Fruit fly (Drosophila melanogaster) whole organism, embryonic: ENCODE results near the gene CG13461.

Source experiments
- Bgb ChIP-seq: fragments of 200-800 bp; sonication (Bioruptor generic); IDR thresholded peaks from 2 replicates; pipeline ENCODE4 v1.3.6; 2022; ENCODE audit warnings: missing biosample characterization, missing genetic modification characterization; ENCODE audit not compliant: partially characterized antibody
- CG10147 ChIP-seq: fragments of 200-800 bp; sonication (Bioruptor generic); optimal IDR thresholded peaks from 2 replicates; lab custom pipeline; 2019; ENCODE audit warnings: missing biosample characterization, mild to moderate bottlenecking, missing genetic modification characterization, moderate library complexity
- CG10209 ChIP-seq: fragments of 200-800 bp; sonication (Bioruptor generic); optimal IDR thresholded peaks from 3 replicates; lab custom pipeline; 2017; ENCODE audit warnings: missing biosample characterization, mild to moderate bottlenecking, missing genetic modification characterization, missing genetic modification reagents
- CG10543 ChIP-seq: fragments of 200-800 bp; sonication (Bioruptor generic); optimal IDR thresholded peaks from 3 replicates; lab custom pipeline; 2017; ENCODE audit warnings: missing biosample characterization, mild to moderate bottlenecking, missing genetic modification characterization, moderate library complexity
- CG12769 ChIP-seq: fragments of 200-800 bp; sonication (Bioruptor generic); optimal IDR thresholded peaks from 2 replicates; lab custom pipeline; 2019; ENCODE audit warnings: missing biosample characterization, mild to moderate bottlenecking, missing genetic modification characterization, moderate library complexity
- CG15479 ChIP-seq: fragments of 200-800 bp; sonication (Bioruptor generic); optimal IDR thresholded peaks from 3 replicates; lab custom pipeline; 2019; ENCODE audit warnings: missing biosample characterization, mild to moderate bottlenecking, missing genetic modification characterization, moderate library complexity
- CG15514 ChIP-seq: fragments of 200-800 bp; sonication (Bioruptor generic); optimal IDR thresholded peaks from 3 replicates; lab custom pipeline; 2017; ENCODE audit warnings: missing biosample characterization, missing genetic modification characterization, mild to moderate bottlenecking, moderate library complexity, missing genetic modification reagents
- CG17359 ChIP-seq: fragments of 200-800 bp; sonication (Bioruptor generic); optimal IDR thresholded peaks from 3 replicates; lab custom pipeline; 2018; ENCODE audit warnings: missing biosample characterization, mild to moderate bottlenecking, missing genetic modification characterization, moderate library complexity
- CG17802 ChIP-seq: fragments of 200-800 bp; sonication (Bioruptor generic); optimal IDR thresholded peaks from 2 replicates; lab custom pipeline; 2018; ENCODE audit warnings: missing biosample characterization, mild to moderate bottlenecking, missing genetic modification characterization, moderate library complexity
- CG1792 ChIP-seq: fragments of 200-800 bp; sonication (Bioruptor generic); optimal IDR thresholded peaks from 2 replicates; lab custom pipeline; 2016; ENCODE audit warnings: missing biosample characterization, missing genetic modification characterization
- CG2120 ChIP-seq: fragments of 200-800 bp; sonication (Bioruptor generic); optimal IDR thresholded peaks from 3 replicates; lab custom pipeline; 2016; ENCODE audit warnings: missing biosample characterization, missing genetic modification characterization
- CG2199 ChIP-seq: fragments of 200-800 bp; sonication (Bioruptor generic); IDR thresholded peaks from 3 replicates; pipeline ENCODE4 v1.3.6; 2022; ENCODE audit warnings: missing biosample characterization, missing genetic modification characterization
- CG4360 ChIP-seq: fragments of 200-800 bp; sonication (Bioruptor generic); IDR thresholded peaks from 2 replicates; pipeline ENCODE4 v1.3.6; 2022; ENCODE audit warnings: missing biosample characterization, missing genetic modification characterization
- CG4820 ChIP-seq: fragments of 200-800 bp; sonication (Bioruptor generic); optimal IDR thresholded peaks from 3 replicates; lab custom pipeline; 2016; ENCODE audit warnings: missing biosample characterization, missing genetic modification characterization
- CG6765 ChIP-seq: fragments of 200-800 bp; sonication (Bioruptor generic); optimal IDR thresholded peaks from 3 replicates; lab custom pipeline; 2017; ENCODE audit warnings: missing biosample characterization, mild to moderate bottlenecking, missing genetic modification characterization
- CG7271 ChIP-seq: fragments of 200-800 bp; sonication (Bioruptor generic); optimal IDR thresholded peaks from 2 replicates; lab custom pipeline; 2018; ENCODE audit warnings: missing biosample characterization, mild to moderate bottlenecking, missing genetic modification characterization, moderate library complexity
- CG8089 ChIP-seq: fragments of 200-800 bp; sonication (Bioruptor generic); optimal IDR thresholded peaks from 3 replicates; lab custom pipeline; 2016; ENCODE audit warnings: missing biosample characterization, missing genetic modification characterization
- CG8765 ChIP-seq: fragments of 200-800 bp; sonication (Bioruptor generic); IDR thresholded peaks from 2 replicates; pipeline ENCODE4 v1.3.6; 2022; ENCODE audit warnings: missing biosample characterization, missing genetic modification characterization
- CG9215 ChIP-seq: fragments of 200-800 bp; sonication (Bioruptor generic); IDR thresholded peaks from 2 replicates; pipeline ENCODE4 v1.3.6; 2022; ENCODE audit warnings: missing biosample characterization, missing genetic modification characterization
- Hand ChIP-seq: fragments of 200-800 bp; sonication (Bioruptor generic); optimal IDR thresholded peaks from 2 replicates; lab custom pipeline; 2017; ENCODE audit warnings: mild to moderate bottlenecking, missing biosample characterization, missing genetic modification reagents, missing genetic modification characterization
- NK7.1 ChIP-seq: fragments of 200-800 bp; sonication (Bioruptor generic); optimal IDR thresholded peaks from 3 replicates; lab custom pipeline; 2016; ENCODE audit warnings: missing biosample characterization, missing genetic modification characterization
- Six4 ChIP-seq: fragments of 200-800 bp; sonication (Bioruptor generic); optimal IDR thresholded peaks from 2 replicates; lab custom pipeline; 2016; ENCODE audit warnings: missing biosample characterization, missing genetic modification characterization
- Sry-δ ChIP-seq: fragments of 200-800 bp; sonication (Bioruptor generic); optimal IDR thresholded peaks from 2 replicates; lab custom pipeline; 2016; ENCODE audit warnings: missing biosample characterization, missing genetic modification characterization
- Trl ChIP-seq, 3 experiments: fragments of >200 bp in 2 of 3; fragments of 200-800 bp in 1 of 3; sonication (Bioruptor generic) in 1 of 3; optimal IDR thresholded peaks; 2 replicates in 1 of 3; 3 replicates in 2 of 3; lab custom pipeline; 2016 to 2017; ENCODE audit warnings: missing biosample characterization in 1 of 3, missing genetic modification characterization in 1 of 3
- Xrp1 ChIP-seq: fragments of 200-800 bp; sonication (Bioruptor generic); IDR thresholded peaks from 2 replicates; pipeline ENCODE4 v1.3.6; 2022; ENCODE audit warnings: missing biosample characterization, missing genetic modification characterization
- ap ChIP-seq: fragments of 200-800 bp; sonication (Bioruptor generic); IDR thresholded peaks from 2 replicates; pipeline ENCODE4 v1.3.6; 2022; ENCODE audit warnings: missing biosample characterization, missing genetic modification characterization
- ase ChIP-seq: fragments of 200-800 bp; sonication (Bioruptor generic); IDR thresholded peaks from 3 replicates; pipeline ENCODE4 v1.3.6; 2022; ENCODE audit warnings: missing biosample characterization, missing genetic modification characterization
- bab2 ChIP-seq: fragments of 200-800 bp; sonication (Bioruptor generic); optimal IDR thresholded peaks from 2 replicates; lab custom pipeline; 2016; ENCODE audit warnings: missing biosample characterization, missing genetic modification characterization
- bigmax ChIP-seq: fragments of 200-800 bp; sonication (Bioruptor generic); optimal IDR thresholded peaks from 2 replicates; lab custom pipeline; 2018; ENCODE audit warnings: missing biosample characterization, mild to moderate bottlenecking, missing genetic modification characterization
- bsh ChIP-seq, 2 experiments: fragments of 200-800 bp; sonication (Bioruptor generic); optimal IDR thresholded peaks; 2 replicates each; lab custom pipeline; 2017 to 2018; ENCODE audit warnings: mild to moderate bottlenecking in 2 of 2, missing biosample characterization in 2 of 2, missing genetic modification characterization in 2 of 2, moderate library complexity in 1 of 2
- cad ChIP-seq: fragments of >200 bp; optimal IDR thresholded peaks from 2 replicates; lab custom pipeline; 2017; ENCODE audit warnings: missing biosample characterization, missing genetic modification characterization
- cwo ChIP-seq: fragments of 200-800 bp; sonication (Bioruptor generic); optimal IDR thresholded peaks from 3 replicates; lab custom pipeline; 2017; ENCODE audit warnings: missing biosample characterization, missing genetic modification characterization, mild to moderate bottlenecking, moderate library complexity, missing genetic modification reagents
- dati ChIP-seq: fragments of 200-800 bp; sonication (Bioruptor generic); IDR thresholded peaks from 2 replicates; pipeline ENCODE4 v1.3.6; 2022; ENCODE audit warnings: missing biosample characterization, missing genetic modification characterization
- dimm ChIP-seq: fragments of 200-800 bp; sonication (Bioruptor generic); IDR thresholded peaks from 2 replicates; pipeline ENCODE4 v1.3.6; 2022; ENCODE audit warnings: missing biosample characterization, missing genetic modification characterization
- dysf ChIP-seq: fragments of 200-800 bp; sonication (Bioruptor generic); IDR thresholded peaks from 3 replicates; pipeline ENCODE4 v1.3.6; 2022; ENCODE audit warnings: missing biosample characterization, missing genetic modification characterization
- ewg ChIP-seq: fragments of 200-800 bp; sonication (Bioruptor generic); optimal IDR thresholded peaks from 3 replicates; lab custom pipeline; 2017; ENCODE audit warnings: mild to moderate bottlenecking, missing biosample characterization, missing genetic modification reagents, missing genetic modification characterization
- fd96Cb ChIP-seq: fragments of 200-800 bp; sonication (Bioruptor generic); optimal IDR thresholded peaks from 2 replicates; lab custom pipeline; 2018; ENCODE audit warnings: missing biosample characterization, mild to moderate bottlenecking, missing genetic modification characterization, moderate library complexity
- gsb ChIP-seq: fragments of 200-800 bp; sonication (Bioruptor generic); IDR thresholded peaks from 2 replicates; pipeline ENCODE4 v1.3.6; 2022; ENCODE audit warnings: missing biosample characterization, missing genetic modification characterization
- gt ChIP-seq: fragments of 200-800 bp; sonication (Bioruptor generic); IDR thresholded peaks from 2 replicates; pipeline ENCODE4 v1.3.6; 2022; ENCODE audit warnings: missing biosample characterization, missing genetic modification characterization
- ind ChIP-seq: fragments of 200-800 bp; sonication (Bioruptor generic); optimal IDR thresholded peaks from 3 replicates; lab custom pipeline; 2016; ENCODE audit warnings: missing biosample characterization, missing genetic modification characterization
- lov ChIP-seq, 2 experiments: fragments of 200-800 bp in 1 of 2; fragments of >200 bp in 1 of 2; sonication (Bioruptor generic) in 1 of 2; IDR thresholded peaks in 1 of 2; optimal IDR thresholded peaks in 1 of 2; 2 replicates in 1 of 2; 3 replicates in 1 of 2; pipeline versions ENCODE4 v1.3.6 to Lab custom; 2017 to 2022; ENCODE audit warnings: missing biosample characterization in 1 of 2, missing genetic modification characterization in 1 of 2
- mld ChIP-seq: fragments of 200-800 bp; sonication (Bioruptor generic); IDR thresholded peaks from 3 replicates; pipeline ENCODE4 v1.3.6; 2022; ENCODE audit warnings: missing biosample characterization, missing genetic modification characterization; ENCODE audit not compliant: partially characterized antibody
- nmo ChIP-seq: fragments of 200-800 bp; sonication (Bioruptor generic); optimal IDR thresholded peaks from 2 replicates; lab custom pipeline; 2018; ENCODE audit warnings: missing biosample characterization, mild to moderate bottlenecking, missing genetic modification characterization, moderate library complexity
- odd ChIP-seq: fragments of 200-800 bp; sonication (Bioruptor generic); optimal IDR thresholded peaks from 2 replicates; lab custom pipeline; 2017; ENCODE audit warnings: missing biosample characterization, mild to moderate bottlenecking, missing genetic modification characterization
- row ChIP-seq: fragments of 200-800 bp; sonication (Bioruptor generic); IDR thresholded peaks from 3 replicates; pipeline ENCODE4 v1.3.6; 2022; ENCODE audit warnings: missing biosample characterization, missing genetic modification characterization
- sens ChIP-seq: fragments of 200-800 bp; sonication (Bioruptor generic); peaks from one replicate; lab custom pipeline; 2016; ENCODE audit warnings: missing biosample characterization, missing genetic modification characterization
- sug ChIP-seq: fragments of 200-800 bp; optimal IDR thresholded peaks from 2 replicates; lab custom pipeline; 2019; ENCODE audit warnings: missing biosample characterization, mild to moderate bottlenecking, missing genetic modification characterization, moderate library complexity

CG13461 gene

DNA sequence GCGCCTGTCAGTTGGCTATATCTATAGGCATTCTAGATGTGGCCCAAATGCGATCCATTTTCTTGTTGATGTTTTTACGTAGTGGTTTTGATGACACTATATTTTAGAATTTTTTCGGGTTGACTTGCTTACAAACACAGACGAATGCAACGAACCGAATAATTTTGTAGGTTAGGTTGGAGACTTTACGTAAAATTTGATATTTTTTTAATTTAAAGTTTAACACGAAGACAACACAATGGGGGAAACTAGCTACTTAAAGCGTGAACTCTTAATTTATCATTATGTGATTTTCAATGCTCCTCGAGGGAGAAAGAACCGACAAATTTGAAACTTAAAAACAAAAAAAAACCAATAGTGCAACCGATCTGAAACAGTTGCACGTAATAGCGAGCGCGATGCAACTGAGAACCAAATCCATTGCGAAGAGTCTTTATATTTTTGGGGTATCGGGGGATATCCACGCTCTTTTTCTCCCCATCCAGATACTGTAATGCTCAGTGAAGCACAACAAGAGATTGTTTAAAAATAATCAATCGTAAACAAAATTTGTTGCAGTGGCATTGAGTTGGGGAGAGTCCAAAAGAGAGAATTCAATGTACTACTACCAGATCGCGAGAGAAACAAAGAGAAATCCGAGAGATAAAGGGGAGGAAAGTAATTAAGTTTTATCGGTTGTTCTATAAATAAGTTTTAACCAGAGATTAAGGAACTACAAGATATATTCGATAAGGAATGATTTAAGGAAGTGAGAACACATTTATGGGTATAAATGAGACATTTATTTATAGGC is 37.8 kb upstream of the CG13461 start (continued):
- peak; percentile 63 to 71 for TF ChIP-seq Trl (optimal IDR thresholded peaks at IDR 0.05; lab: Kevin White, UChicago)
- no peak for TF ChIP-seq Trl (GFP tag; optimal IDR thresholded peaks at IDR 0.05; lab: Kevin White, UChicago)
- TF ChIP-seq CG10209, result no peak
- TF ChIP-seq cwo (GFP tag; lab: Kevin White, UChicago), result no peak
- peak; percentile 71 for TF ChIP-seq bigmax (GFP tag; lab: Kevin White, UChicago)
- peak; percentile 64 for TF ChIP-seq sens
- no peak for TF ChIP-seq lov (optimal IDR thresholded peaks at IDR 0.05; lab: Kevin White, UChicago)
- TF ChIP-seq lov (GFP tag; IDR thresholded peaks at IDR 0.05; lab: Robert Waterston, UW), result no peak
- TF ChIP-seq row (GFP tag; lab: Robert Waterston, UW), result no peak
- TF ChIP-seq dysf (GFP tag; lab: Robert Waterston, UW), result no peak
- no peak for TF ChIP-seq Bgb
- TF ChIP-seq CG2199 (GFP tag; lab: Robert Waterston, UW), result peak; percentile 16; the same call in 1 of the 3 replicates
- TF ChIP-seq Sry-δ (GFP tag; lab: Kevin White, UChicago), result no peak
- no peak for TF ChIP-seq CG9215
- no peak for TF ChIP-seq CG7271 (tag; lab: Kevin White, UChicago)
- TF ChIP-seq NK7.1 (GFP tag; lab: Kevin White, UChicago), result no peak
- 0 out of 2 replicates have a peak, but pooled peaks have one; percentile 8 for TF ChIP-seq CG4360 (GFP tag; lab: Robert Waterston, UW)
- TF ChIP-seq sug (tag; lab: Kevin White, UChicago), result no peak

dm6 chr3L:15089083-15089704 is 36.9 kb upstream of the CG13461 start:
- TF ChIP-seq gsb (GFP tag; lab: Robert Waterston, UW) (no peak), CG6765 (no peak), bab2 (no peak), CG8765 (GFP tag; lab: Robert Waterston, UW) (no peak), Hand (no peak), ewg (no peak), CG8089 (GFP tag; lab: Kevin White, UChicago) (no peak), CG12769 (tag; lab: Kevin White, UChicago) (no peak), bsh (GFP tag; optimal IDR thresholded peaks at IDR 0.05; lab: Kevin White, UChicago) (peak in 1 of 2 experiments; percentile 44), dimm (GFP tag; lab: Robert Waterston, UW) (no peak), Six4 (GFP tag; lab: Kevin White, UChicago) (no peak), CG2120 (no peak), gt (GFP tag; lab: Robert Waterston, UW) (no peak), odd (no peak), cad (GFP tag; lab: Kevin White, UChicago) (no peak), fd96Cb (tag; lab: Kevin White, UChicago) (no peak), CG17802 (no peak), ind (GFP tag; lab: Kevin White, UChicago) (no peak), ase (GFP tag; lab: Robert Waterston, UW) (no peak), CG10543 (no peak), CG4820 (GFP tag; lab: Kevin White, UChicago) (no peak), CG15479 (GFP tag; lab: Kevin White, UChicago) (no peak), Xrp1 (GFP tag; lab: Robert Waterston, UW) (0 out of 2 replicates have a peak, but pooled peaks have one; percentile 6), CG15514 (no peak), dati (GFP tag; lab: Robert Waterston, UW) (no peak), ap (GFP tag; lab: Robert Waterston, UW) (no peak), CG17359 (tag; lab: Kevin White, UChicago) (peak; percentile 19), CG10147 (GFP tag; lab: Kevin White, UChicago) (peak; percentile 5), CG1792 (GFP tag; lab: Kevin White, UChicago) (no peak), mld (GFP tag; lab: Robert Waterston, UW) (no peak), nmo (GFP tag; lab: Kevin White, UChicago) (no peak)
